Fruit fly (Drosophila melanogaster) whole organism, adult: ENCODE results near the gene CG32651.

Experiments used
- CG11617 ChIP-seq: fragments of 200-800 bp; sonication (Bioruptor generic); optimal IDR thresholded peaks from 2 replicates; lab custom pipeline; 2017; ENCODE audit warnings: mild to moderate bottlenecking, missing biosample characterization, missing genetic modification reagents, missing genetic modification characterization
- CG12768 ChIP-seq: fragments of 200-800 bp; sonication (Bioruptor generic); optimal IDR thresholded peaks from 2 replicates; lab custom pipeline; 2017; ENCODE audit warnings: missing biosample characterization, missing genetic modification characterization, mild to moderate bottlenecking, moderate library complexity, missing genetic modification reagents
- CG14711 ChIP-seq: fragments of 200-800 bp; sonication (Bioruptor generic); optimal IDR thresholded peaks from 2 replicates; lab custom pipeline; 2018; ENCODE audit warnings: missing biosample characterization, mild to moderate bottlenecking, missing genetic modification characterization, moderate library complexity
- CG1620 ChIP-seq: fragments of 200-800 bp; sonication (Bioruptor generic); optimal IDR thresholded peaks from 2 replicates; lab custom pipeline; 2016; ENCODE audit warnings: missing biosample characterization, missing genetic modification characterization
- CG33017 ChIP-seq: fragments of 200-800 bp; sonication (Bioruptor generic); optimal IDR thresholded peaks from 2 replicates; lab custom pipeline; 2018; ENCODE audit warnings: missing biosample characterization, mild to moderate bottlenecking, missing genetic modification characterization, moderate library complexity
- CG5204 ChIP-seq: fragments of 200-800 bp; sonication (Bioruptor generic); optimal IDR thresholded peaks from 2 replicates; lab custom pipeline; 2016; ENCODE audit warnings: missing biosample characterization, missing genetic modification characterization
- CG7045 ChIP-seq: fragments of 200-800 bp; sonication (Bioruptor generic); optimal IDR thresholded peaks from 2 replicates; lab custom pipeline; 2017; ENCODE audit warnings: missing biosample characterization, mild to moderate bottlenecking, missing genetic modification characterization
- CG7101 ChIP-seq: fragments of 200-800 bp; sonication (Bioruptor generic); optimal IDR thresholded peaks from 2 replicates; lab custom pipeline; 2018; ENCODE audit warnings: missing biosample characterization, mild to moderate bottlenecking, missing genetic modification characterization, moderate library complexity
- Clk ChIP-seq: fragments of 200-800 bp; sonication (Bioruptor generic); optimal IDR thresholded peaks from 2 replicates; lab custom pipeline; 2017; ENCODE audit warnings: missing biosample characterization, missing genetic modification characterization
- Crg-1 ChIP-seq: fragments of 200-800 bp; sonication (Bioruptor generic); optimal IDR thresholded peaks from 2 replicates; lab custom pipeline; 2016; ENCODE audit warnings: missing biosample characterization, missing genetic modification characterization
- Hr96 ChIP-seq: fragments of 200-800 bp; sonication (Bioruptor generic); optimal IDR thresholded peaks from 2 replicates; lab custom pipeline; 2016; ENCODE audit warnings: missing biosample characterization, missing genetic modification characterization
- Mnt ChIP-seq: fragments of 200-800 bp; sonication (Bioruptor generic); optimal IDR thresholded peaks from 2 replicates; lab custom pipeline; 2016; ENCODE audit warnings: missing biosample characterization, mild to moderate bottlenecking, missing genetic modification characterization
- bab1 ChIP-seq: fragments of 200-800 bp; sonication (Bioruptor generic); optimal IDR thresholded peaks from 3 replicates; lab custom pipeline; 2019; ENCODE audit warnings: missing biosample characterization, mild to moderate bottlenecking, missing genetic modification characterization, moderate library complexity
- cic ChIP-seq: fragments of 200-800 bp; sonication (Bioruptor generic); optimal IDR thresholded peaks from 2 replicates; lab custom pipeline; 2017; ENCODE audit warnings: missing biosample characterization, mild to moderate bottlenecking, missing genetic modification characterization, moderate library complexity
- cnc ChIP-seq, 2 experiments: fragments of >200 bp; optimal IDR thresholded peaks; 2 replicates each; lab custom pipeline; 2017
- kay ChIP-seq: fragments of 200-800 bp; sonication (Bioruptor generic); peaks from one replicate; lab custom pipeline; 2016; ENCODE audit warnings: missing biosample characterization, missing genetic modification characterization, borderline replicate concordance
- ovo ChIP-seq: fragments of 200-800 bp; sonication (Bioruptor generic); optimal IDR thresholded peaks from 2 replicates; lab custom pipeline; 2016; ENCODE audit warnings: missing biosample characterization, missing genetic modification characterization
- pad ChIP-seq: fragments of 200-800 bp; sonication (Bioruptor generic); optimal IDR thresholded peaks from 3 replicates; lab custom pipeline; 2017; ENCODE audit warnings: missing biosample characterization, missing genetic modification characterization, mild to moderate bottlenecking, moderate library complexity, missing genetic modification reagents
- tj ChIP-seq: fragments of 200-800 bp; sonication (Bioruptor generic); optimal IDR thresholded peaks from 3 replicates; lab custom pipeline; 2017; ENCODE audit warnings: missing biosample characterization, mild to moderate bottlenecking, missing genetic modification characterization, moderate library complexity
- toe ChIP-seq: fragments of 200-800 bp; sonication (Bioruptor generic); optimal IDR thresholded peaks from 2 replicates; lab custom pipeline; 2016; ENCODE audit warnings: missing biosample characterization, missing genetic modification characterization

CG32651 gene

dm6 chrX:12386255-12386654, 22.0 kb downstream of the CG32651 start:
- TF ChIP-seq CG12768 (GFP tag; lab: Kevin White, UChicago): no peak
- no peak for TF ChIP-seq CG14711 (tag; lab: Kevin White, UChicago)
- no peak for TF ChIP-seq CG7045 (GFP tag; lab: Kevin White, UChicago)
- TF ChIP-seq CG33017 (tag; lab: Kevin White, UChicago): no peak
- no peak for TF ChIP-seq CG1620
- TF ChIP-seq pad (GFP tag; lab: Kevin White, UChicago): no peak
- TF ChIP-seq CG11617 (GFP tag; lab: Kevin White, UChicago): no peak
- TF ChIP-seq Hr96: no peak
- no peak for TF ChIP-seq tj
- TF ChIP-seq Mnt (GFP tag; lab: Kevin White, UChicago): no peak
- no peak for TF ChIP-seq cnc (optimal IDR thresholded peaks at IDR 0.05; lab: Kevin White, UChicago)
- TF ChIP-seq Crg-1: no peak
- TF ChIP-seq kay: no peak

DNA sequence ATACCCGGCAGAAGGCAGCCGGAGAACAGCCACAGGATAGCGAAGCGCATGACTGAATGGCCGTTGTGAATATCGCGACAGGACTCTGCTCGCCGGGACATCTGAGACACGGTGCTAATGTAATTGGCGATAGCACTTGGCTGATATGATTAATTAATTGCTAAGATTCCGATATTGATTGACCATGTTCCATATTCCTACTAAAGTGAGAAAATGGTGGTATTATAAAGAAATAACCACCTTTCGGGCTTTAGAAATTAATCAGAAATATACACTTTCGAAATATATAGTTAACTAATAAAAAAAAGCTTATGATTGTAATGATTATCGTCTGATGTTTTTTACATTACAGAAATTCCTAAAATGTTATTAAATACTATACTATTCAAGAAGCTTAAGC, 30.6 kb downstream of the CG32651 start, which contains the start of gene Ir11a:
Ir11a (minus strand) TSS at position 101 of the 400 bp plus-strand sequence.
- no peak for TF ChIP-seq CG14711 (tag; lab: Kevin White, UChicago)
- no peak for TF ChIP-seq CG12768 (GFP tag; lab: Kevin White, UChicago)
- TF ChIP-seq tj: no peak
- TF ChIP-seq Mnt (GFP tag; lab: Kevin White, UChicago): no peak
- TF ChIP-seq CG1620: no peak
- TF ChIP-seq ovo: no peak
- no peak for TF ChIP-seq CG5204 (GFP tag; lab: Kevin White, UChicago)
- TF ChIP-seq kay: no peak
- TF ChIP-seq Clk (GFP tag; lab: Kevin White, UChicago): no peak
- no peak for TF ChIP-seq pad (GFP tag; lab: Kevin White, UChicago)
- TF ChIP-seq cnc (optimal IDR thresholded peaks at IDR 0.05; lab: Kevin White, UChicago): no peak
- TF ChIP-seq CG7101 (tag; lab: Kevin White, UChicago): no peak
- no peak for TF ChIP-seq Hr96

DNA sequence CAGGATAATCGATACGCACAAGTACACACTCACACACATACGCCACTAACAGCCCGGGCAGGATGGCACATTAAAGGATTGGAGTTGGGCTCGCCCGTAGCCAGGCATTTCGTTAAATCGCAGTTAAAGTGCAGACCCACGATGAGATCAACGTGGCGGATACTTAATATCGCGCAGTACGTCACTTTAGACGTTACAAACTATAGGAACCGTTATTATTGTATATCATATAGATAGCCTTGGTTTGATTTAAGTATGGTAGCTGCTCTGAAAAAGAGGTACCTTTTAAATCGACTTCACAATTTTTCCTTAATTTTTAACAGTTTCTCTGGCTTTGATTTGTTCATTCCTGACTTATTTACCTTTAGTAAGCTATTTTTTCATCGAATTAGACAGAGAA, 35.5 kb downstream of the CG32651 start, which contains the start of gene CG2577:
CG2577 (plus strand) TSS at position 301 of the 400 bp plus-strand sequence.
- no peak for TF ChIP-seq CG7045 (GFP tag; lab: Kevin White, UChicago)
- no peak for TF ChIP-seq CG1620
- no peak for TF ChIP-seq toe (GFP tag; lab: Kevin White, UChicago)

- TF ChIP-seq Mnt (GFP tag; lab: Kevin White, UChicago) (no peak), Crg-1 (no peak), CG12768 (GFP tag; lab: Kevin White, UChicago) (no peak), Hr96 (no peak), Clk (GFP tag; lab: Kevin White, UChicago) (no peak), pad (GFP tag; lab: Kevin White, UChicago) (no peak), ovo (no peak), cic (no peak), kay (no peak), CG7045 (GFP tag; lab: Kevin White, UChicago) (no peak), CG5204 (GFP tag; lab: Kevin White, UChicago) (no peak), tj (no peak), bab1 (no peak), cnc (optimal IDR thresholded peaks at IDR 0.05; lab: Kevin White, UChicago) (no peak), CG1620 (no peak), toe (GFP tag; lab: Kevin White, UChicago) (no peak), CG11617 (GFP tag; lab: Kevin White, UChicago) (no peak), CG7101 (tag; lab: Kevin White, UChicago) (no peak), CG14711 (tag; lab: Kevin White, UChicago) (no peak), CG33017 (tag; lab: Kevin White, UChicago) (no peak)
Observed at dm6 chrX:12356093-12356492, 52.2 kb downstream of the CG32651 start.
